Fruit fly (Drosophila melanogaster): ENCODE results near the gene CG34165.
A peak's percentile ranks its signal among the peaks of the same experiment; 100 is the strongest.

CG34165 gene

DNA sequence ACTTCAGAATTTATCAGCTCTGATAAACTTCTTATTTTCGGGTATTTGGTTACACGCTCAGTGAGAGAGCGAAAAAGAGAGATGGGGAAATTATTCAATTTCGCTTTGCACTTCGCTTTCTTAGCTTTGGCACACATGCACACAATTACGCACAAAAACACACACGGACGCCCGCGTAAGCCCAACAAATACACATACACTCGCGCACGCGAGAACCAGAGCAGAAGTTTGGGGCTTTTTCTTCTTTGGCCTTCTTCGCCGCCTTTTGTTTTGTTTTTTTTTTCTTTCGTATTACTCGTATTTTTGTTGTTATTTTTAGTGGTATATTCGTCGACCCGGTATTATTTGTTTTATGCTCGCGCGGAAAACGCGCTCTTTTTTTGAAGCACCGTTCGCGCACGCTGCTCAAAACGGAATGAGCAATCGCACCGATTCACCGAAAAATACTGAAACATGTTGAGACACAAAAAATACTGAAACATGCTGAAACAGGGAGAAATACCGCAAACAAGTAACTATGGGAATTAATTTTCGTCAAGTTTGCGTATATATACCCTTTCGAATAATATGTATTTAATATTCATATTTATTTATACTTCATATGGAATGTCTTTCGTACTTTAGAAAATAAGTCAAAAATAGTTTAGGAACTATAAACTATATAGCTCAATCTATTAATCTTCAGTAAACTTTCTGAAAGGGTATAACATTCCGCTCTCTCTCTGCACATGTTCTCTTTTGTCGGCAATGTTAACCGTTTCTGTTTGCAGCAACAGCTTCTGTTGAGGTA is 24.4 kb upstream of the CG34165 start, which contains the start of gene osp (continued):
- TF ChIP-seq TFAM (GFP tag; optimal IDR thresholded peaks at IDR 0.05): peak; percentile 80
- peak; percentile 75; the same call in 1 of the 2 replicates for TF ChIP-seq Bgb (GFP tag; IDR thresholded peaks at IDR 0.05; ENCODE audit: partially characterized antibody)
- TF ChIP-seq CG18262 (tag; optimal IDR thresholded peaks at IDR 0.05): peak; percentile 99
- peak; percentile 97 for TF ChIP-seq CG11093 (GFP tag; IDR thresholded peaks at IDR 0.05)
- TF ChIP-seq Hsf (GFP tag; optimal IDR thresholded peaks at IDR 0.05): peak; percentile 91
- TF ChIP-seq CG31224 (GFP tag; IDR thresholded peaks at IDR 0.05): peak; percentile 96
- TF ChIP-seq CG11247 (GFP tag; IDR thresholded peaks at IDR 0.05): peak; percentile 98
- TF ChIP-seq Taf1 (GFP tag; IDR thresholded peaks at IDR 0.05): peak; percentile 98
- no peak for TF ChIP-seq Hr39 (optimal IDR thresholded peaks at IDR 0.05)
- TF ChIP-seq ssp (GFP tag; IDR thresholded peaks at IDR 0.05): peak; percentile 93
- no peak for TF ChIP-seq hth (optimal IDR thresholded peaks at IDR 0.05)
- peak; percentile 92 for TF ChIP-seq trh (GFP tag; optimal IDR thresholded peaks at IDR 0.05)
- TF ChIP-seq CG12659 (GFP tag; optimal IDR thresholded peaks at IDR 0.05): peak; percentile 99
- peak; percentile 80 for TF ChIP-seq CG12744 (GFP tag; optimal IDR thresholded peaks at IDR 0.05)
- TF ChIP-seq crc (GFP tag; optimal IDR thresholded peaks at IDR 0.05): peak; percentile 27
- TF ChIP-seq CG8924 (tag; optimal IDR thresholded peaks at IDR 0.05): peak; percentile 99
- peak; percentile 98 for TF ChIP-seq Aef1 (GFP tag; IDR thresholded peaks at IDR 0.05)
- peak; percentile 100 for TF ChIP-seq CG11504 (tag; optimal IDR thresholded peaks at IDR 0.05)
- TF ChIP-seq croc (GFP tag; conservative IDR thresholded peaks at IDR 0.05): peak; percentile 98
- TF ChIP-seq bbx (GFP tag; IDR thresholded peaks at IDR 0.05; ENCODE audit: partially characterized antibody): peak; percentile 68; the same call in 1 of the 2 replicates
- peak; percentile 99 for TF ChIP-seq ranshi (GFP tag; IDR thresholded peaks at IDR 0.05)
- peak; percentile 93 for TF ChIP-seq sens-2 (GFP tag; IDR thresholded peaks at IDR 0.05)
- TF ChIP-seq tap (tag; optimal IDR thresholded peaks at IDR 0.05): peak; percentile 99
- TF ChIP-seq CG8765 (GFP tag; IDR thresholded peaks at IDR 0.05): peak; percentile 88
- TF ChIP-seq Pdp1 (GFP tag; optimal IDR thresholded peaks at IDR 0.05): peak; percentile 84 to 89
- peak; percentile 97 for TF ChIP-seq CG9817 (tag; optimal IDR thresholded peaks at IDR 0.05)
- peak in 1 of 2 experiments; percentile 99 for TF ChIP-seq Eip74EF (GFP tag; optimal IDR thresholded peaks at IDR 0.05)
- peak; percentile 58 for TF ChIP-seq Hmx (GFP tag; optimal IDR thresholded peaks at IDR 0.05)
- TF ChIP-seq CG15011 (GFP tag; optimal IDR thresholded peaks at IDR 0.05): peak; percentile 97
- TF ChIP-seq Meics (GFP tag; optimal IDR thresholded peaks at IDR 0.05): peak; percentile 98
- TF ChIP-seq Nf-YA (GFP tag; IDR thresholded peaks at IDR 0.05): peak; percentile 99
- peak; percentile 94 for TF ChIP-seq chinmo (GFP tag; IDR thresholded peaks at IDR 0.05; ENCODE audit: partially characterized antibody)
- peak; percentile 98 for TF ChIP-seq Oaz (GFP tag; IDR thresholded peaks at IDR 0.05)
- no peak; the same call in 1 of the 2 replicates for TF ChIP-seq unc-4 (GFP tag; IDR thresholded peaks at IDR 0.05; ENCODE audit: partially characterized antibody)
- peak; percentile 74 for TF ChIP-seq Antp (GFP tag; optimal IDR thresholded peaks at IDR 0.05)
- peak; percentile 97 for TF ChIP-seq Max (GFP tag; optimal IDR thresholded peaks at IDR 0.05)
- TF ChIP-seq dysf (GFP tag; IDR thresholded peaks at IDR 0.05): peak; percentile 99
- TF ChIP-seq B-H2 (GFP tag; optimal IDR thresholded peaks at IDR 0.05): peak; percentile 77
- no peak for TF ChIP-seq Gsc (GFP tag; IDR thresholded peaks at IDR 0.05)
- TF ChIP-seq emc (GFP tag; optimal IDR thresholded peaks at IDR 0.05): peak; percentile 46
- no peak for TF ChIP-seq fru (optimal IDR thresholded peaks at IDR 0.05)
- TF ChIP-seq gt (GFP tag; IDR thresholded peaks at IDR 0.05): peak; percentile 95
- TF ChIP-seq CG17328 (GFP tag; IDR thresholded peaks at IDR 0.05): peak; percentile 99
- peak; percentile 46 for TF ChIP-seq sna (GFP tag; IDR thresholded peaks at IDR 0.05; ENCODE audit: partially characterized antibody)
- peak; percentile 86 for TF ChIP-seq stwl (tag; optimal IDR thresholded peaks at IDR 0.05)
- TF ChIP-seq CG16863 (GFP tag; optimal IDR thresholded peaks at IDR 0.05): peak; percentile 76
- peak; percentile 99 for TF ChIP-seq CG13424 (tag; optimal IDR thresholded peaks at IDR 0.05)
- TF ChIP-seq sqz (GFP tag; optimal IDR thresholded peaks at IDR 0.05): peak; percentile 97
- peak; percentile 98 for TF ChIP-seq CG5953 (GFP tag; IDR thresholded peaks at IDR 0.05)
- TF ChIP-seq Xbp1 (GFP tag; optimal IDR thresholded peaks at IDR 0.05): peak; percentile 97

Measured in whole organism, embryonic.